Fruit fly (Drosophila melanogaster) whole organism: ENCODE data around the gene bru2.

ENCODE experiments used
- CG8478 ChIP-seq: fragments of >200 bp; optimal IDR thresholded peaks from 2 replicates; lab custom pipeline; 2018; ENCODE audit warnings: inconsistent platforms
- Dll ChIP-seq: fragments of >200 bp; optimal IDR thresholded peaks from 2 replicates; lab custom pipeline; 2017
- pan ChIP-seq: fragments of >200 bp; optimal IDR thresholded peaks from 2 replicates; lab custom pipeline; 2017
- psq ChIP-seq: fragments of >200 bp; optimal IDR thresholded peaks from 2 replicates; lab custom pipeline; 2017
- usp ChIP-seq: fragments of >200 bp; optimal IDR thresholded peaks from 2 replicates; lab custom pipeline; 2017; ENCODE audit warnings: missing biosample characterization, missing genetic modification characterization, mixed read lengths

DNA sequence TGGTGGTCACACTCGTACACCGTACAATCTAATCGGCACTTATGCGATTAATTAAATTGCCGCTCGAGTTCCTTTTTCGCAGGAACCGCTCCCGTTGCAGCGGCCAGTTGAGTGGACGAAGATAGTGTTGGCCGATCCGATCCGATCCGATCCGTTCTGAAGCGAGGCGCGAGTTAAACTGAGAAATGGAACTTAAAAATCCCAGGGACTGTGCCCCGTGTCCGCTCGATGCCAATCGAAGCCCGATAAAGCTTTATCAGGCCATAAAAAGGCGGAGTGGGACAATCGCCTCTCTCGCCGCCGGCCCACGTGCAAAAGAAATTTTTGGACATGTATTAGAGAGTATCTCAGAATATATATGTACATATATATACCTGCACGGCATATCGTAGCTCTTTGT lies 101.7 kb downstream of the bru2 start, which contains the start of gene Oatp33Ea:
- no peak for TF ChIP-seq psq (lab: Kevin White, UChicago)
- no peak for TF ChIP-seq CG8478 (lab: Kevin White, UChicago)
- TF ChIP-seq usp (GFP tag; lab: Kevin White, UChicago), result no peak
- TF ChIP-seq Dll, result no peak
- no peak for TF ChIP-seq pan (lab: Kevin White, UChicago)
